Worm (Caenorhabditis elegans) whole organism, L2 larva: ENCODE data around the gene soap-1.

Experiments
- lsy-2 ChIP-seq, 2 experiments: fragments of 150-350 bp in 1 of 2; sonication (generic microtip) in 1 of 2; optimal IDR thresholded peaks; 2 replicates each; lab custom pipeline; 2014 to 2017; ENCODE audit warnings: missing biosample characterization in 2 of 2, missing genetic modification characterization in 2 of 2
- ztf-4 ChIP-seq: fragments of 150-350 bp; optimal IDR thresholded peaks from 2 replicates; lab custom pipeline; 2014; ENCODE audit warnings: missing biosample characterization, missing genetic modification characterization

ce11 chrV:7197036-7197435, 17.7 kb downstream of the soap-1 start:
- no peak for TF ChIP-seq ztf-4 (tag; lab: Kevin White, UChicago)
- no peak for TF ChIP-seq lsy-2 (tag; optimal IDR thresholded peaks at IDR 0.05; lab: Kevin White, UChicago)
